Worm (Caenorhabditis elegans) whole organism, dauer: Measurements from ENCODE around the gene C05B5.5.

ENCODE experiments used
- unc-62 ChIP-seq: sonication (generic microtip); optimal IDR thresholded peaks from 2 replicates; lab custom pipeline; 2017; ENCODE audit warnings: missing biosample characterization, missing genetic modification reagents, missing genetic modification characterization

The C05B5.5 gene

DNA sequence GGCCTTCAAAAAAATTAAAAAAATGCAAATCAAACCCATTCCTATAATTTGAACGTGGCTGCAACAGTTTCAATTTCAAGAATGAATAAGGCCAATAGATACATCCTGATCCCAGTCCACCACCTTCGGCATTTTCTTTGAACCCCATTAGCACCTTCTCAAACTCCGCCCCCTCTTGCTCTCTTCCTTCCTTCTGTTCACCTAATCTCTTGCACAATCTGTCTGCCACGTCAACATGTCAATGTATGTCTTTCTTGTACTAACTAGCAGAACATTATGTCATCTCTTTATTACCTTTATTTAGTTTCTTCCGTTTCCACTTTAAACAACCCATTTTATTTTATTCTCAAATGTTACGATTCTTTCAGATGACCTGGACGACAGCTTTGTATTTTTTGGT, 7.6 kb upstream of the C05B5.5 start, which contains the start of gene C05B5.4:
Gene C05B5.4, plus strand, starts transcription at position 351 of the 400 bp plus-strand sequence.
- TF ChIP-seq unc-62 (GFP tag; lab: Kevin White, UChicago), result no peak

DNA sequence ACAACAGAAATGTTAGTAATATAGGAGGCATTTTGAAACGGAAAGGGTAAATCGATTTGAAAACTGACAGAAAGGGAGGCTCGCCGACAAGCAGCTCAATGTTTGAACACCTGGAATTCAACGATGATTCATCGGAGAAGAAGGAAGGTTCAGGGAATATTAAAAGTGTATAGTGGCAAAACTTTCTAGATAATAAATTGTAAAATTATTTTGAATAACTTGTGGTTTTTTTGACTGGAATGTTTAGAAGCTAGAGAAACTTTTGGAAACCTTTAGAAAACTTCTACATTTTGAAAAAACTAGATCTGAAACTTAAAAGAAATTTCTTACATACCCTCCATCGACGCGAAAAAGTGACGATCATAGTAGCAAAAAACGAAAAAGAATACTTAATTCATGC, 3.3 kb upstream of the C05B5.5 start, which contains the start of gene pqn-8:
Gene pqn-8, minus strand, starts transcription at position 101 of the 400 bp plus-strand sequence.
- TF ChIP-seq unc-62 (GFP tag; lab: Kevin White, UChicago), result no peak

DNA sequence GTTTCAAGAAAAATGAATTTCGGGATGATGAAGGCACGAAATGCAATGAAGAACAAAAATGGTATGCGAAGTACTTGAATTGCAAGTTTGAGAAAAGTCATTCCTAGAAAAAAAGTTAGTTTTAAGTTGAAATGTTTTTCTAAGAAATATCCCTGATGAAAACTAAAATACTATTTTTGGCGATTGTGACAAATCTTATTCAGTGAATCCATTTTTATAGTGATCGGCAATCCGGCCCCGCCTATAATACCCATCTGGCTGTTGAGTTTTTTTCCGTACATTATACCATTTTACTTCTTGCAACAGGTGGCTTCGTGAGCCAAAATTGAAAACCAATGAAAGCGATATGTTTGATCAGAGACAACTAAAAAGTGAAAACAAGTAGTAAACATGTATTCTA, 1.9 kb upstream of the C05B5.5 start, which contains the start of gene C05B5.17:
Gene C05B5.17, minus strand, starts transcription at position 101 of the 400 bp plus-strand sequence.
- TF ChIP-seq unc-62 (GFP tag; lab: Kevin White, UChicago), result no peak

DNA sequence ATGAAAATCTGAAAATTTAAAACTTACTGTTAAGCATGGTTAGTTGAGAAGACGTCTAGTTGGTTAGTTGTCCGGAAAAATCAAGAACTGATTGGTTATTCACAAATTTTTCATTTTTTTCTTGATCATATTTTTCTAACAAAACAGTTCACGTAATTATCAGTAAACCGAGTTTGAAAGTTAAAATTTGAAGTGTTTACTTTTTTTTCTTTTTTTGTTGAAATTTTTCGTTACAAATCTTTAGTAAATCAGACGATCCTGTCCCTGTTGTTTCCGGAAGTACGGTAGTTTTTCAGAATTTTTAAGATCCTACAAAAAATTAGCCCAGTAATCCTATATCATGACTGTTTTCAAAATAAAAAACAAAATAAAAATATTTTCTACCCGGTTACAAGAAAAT, 732 bp upstream of the C05B5.5 start, which contains the start of gene C05B5.2:
Gene C05B5.2, minus strand, starts transcription at position 101 of the 400 bp plus-strand sequence.
- no peak for TF ChIP-seq unc-62 (GFP tag; lab: Kevin White, UChicago)

DNA sequence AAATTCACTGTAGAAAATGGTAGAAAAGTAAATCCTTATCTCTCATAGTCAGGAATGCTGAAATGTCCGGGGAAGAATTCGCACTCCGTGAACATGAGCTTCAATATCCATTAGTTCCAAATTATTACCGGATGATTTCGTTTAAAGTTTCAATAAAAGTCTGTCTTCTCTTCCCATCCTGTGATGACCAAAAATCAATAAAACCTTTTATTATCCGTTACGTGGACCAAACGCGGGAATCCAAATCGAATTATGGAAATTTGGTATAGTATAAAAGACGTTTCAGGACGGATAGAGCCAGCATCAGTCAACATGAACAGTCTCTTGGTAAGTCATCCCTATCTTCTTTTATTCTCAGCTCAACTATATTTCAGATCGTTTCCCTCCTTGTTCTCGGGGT, 3.1 kb downstream of the C05B5.5 start, which contains the start of gene C05B5.11:
Gene C05B5.11, plus strand, starts transcription at position 301 of the 400 bp plus-strand sequence.
- no peak for TF ChIP-seq unc-62 (GFP tag; lab: Kevin White, UChicago)

DNA sequence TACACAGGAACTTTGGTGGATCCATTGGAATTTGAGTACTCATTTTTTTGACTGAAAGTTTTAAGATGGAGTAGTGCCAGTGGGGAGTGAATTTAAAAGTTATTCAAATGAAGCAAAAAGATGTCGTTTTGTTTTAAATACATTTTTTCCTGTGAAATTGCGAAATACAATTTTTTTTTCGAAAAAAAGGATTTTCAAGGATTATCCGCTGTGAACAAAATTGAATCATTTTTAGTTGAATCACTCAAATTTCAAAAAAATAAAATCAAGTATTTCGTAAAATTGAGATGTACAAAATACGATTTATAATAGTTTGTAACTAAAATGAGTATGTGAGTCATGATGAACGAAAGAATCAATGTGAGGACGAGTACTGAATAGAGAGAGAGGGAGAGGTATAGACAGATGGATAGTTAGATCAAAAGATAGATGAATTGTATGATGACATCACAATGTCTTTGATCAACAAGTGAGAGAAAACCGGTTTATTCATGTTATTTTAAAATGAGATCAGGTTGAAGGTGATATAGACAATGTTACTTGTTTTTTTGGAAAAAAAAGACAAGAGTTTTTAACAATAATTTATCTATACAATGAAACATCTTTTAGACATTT, 5.7 kb downstream of the C05B5.5 start, which contains the start of gene C05B5.8:
Gene C05B5.8, minus strand, starts transcription at position 51 of the 615 bp plus-strand sequence.
- no peak for TF ChIP-seq unc-62 (GFP tag; lab: Kevin White, UChicago)

DNA sequence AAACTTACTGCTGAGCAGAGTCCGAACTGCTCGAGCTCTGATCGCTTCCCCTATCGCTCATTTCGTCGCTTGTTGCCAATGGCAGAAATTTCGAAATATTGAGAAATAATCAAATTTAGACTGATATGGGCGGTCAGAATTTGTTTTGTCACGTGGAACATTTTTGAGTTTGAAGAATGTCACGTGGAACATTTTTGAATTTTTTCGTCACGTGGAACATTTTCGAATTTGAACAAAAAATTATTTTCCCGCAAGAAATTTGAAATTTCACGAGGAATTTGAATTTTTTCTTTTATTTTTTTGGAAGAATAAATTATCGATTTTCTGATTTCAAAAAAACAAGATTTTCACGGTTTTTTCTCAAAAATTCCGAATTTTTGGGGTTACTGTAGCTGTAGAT, 9.0 kb downstream of the C05B5.5 start, which contains the start of gene fbxa-155:
Gene fbxa-155, minus strand, starts transcription at position 101 of the 400 bp plus-strand sequence.
- no peak for TF ChIP-seq unc-62 (GFP tag; lab: Kevin White, UChicago)

DNA sequence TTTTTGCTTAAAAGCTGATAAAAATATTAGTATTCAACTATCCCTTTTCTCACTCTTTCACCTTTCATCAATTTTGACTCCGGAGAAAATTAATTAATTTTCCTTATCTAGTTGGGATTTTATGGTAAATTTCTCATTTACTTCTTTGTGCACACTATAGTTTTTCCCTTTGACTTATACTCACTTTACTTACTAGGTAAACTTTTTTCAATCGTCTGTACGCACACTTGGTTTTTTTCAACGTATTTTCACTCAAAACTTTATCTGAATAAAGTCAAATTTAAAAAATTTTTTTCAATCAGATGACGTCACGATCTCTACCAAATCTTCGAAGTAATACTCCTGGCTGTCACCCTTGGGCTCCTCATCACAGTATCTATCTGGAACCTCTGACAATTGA, 11.0 kb downstream of the C05B5.5 start, which contains the start of gene C05B5.16:
Gene C05B5.16, plus strand, starts transcription at position 301 of the 400 bp plus-strand sequence.
- TF ChIP-seq unc-62 (GFP tag; lab: Kevin White, UChicago), result no peak

DNA sequence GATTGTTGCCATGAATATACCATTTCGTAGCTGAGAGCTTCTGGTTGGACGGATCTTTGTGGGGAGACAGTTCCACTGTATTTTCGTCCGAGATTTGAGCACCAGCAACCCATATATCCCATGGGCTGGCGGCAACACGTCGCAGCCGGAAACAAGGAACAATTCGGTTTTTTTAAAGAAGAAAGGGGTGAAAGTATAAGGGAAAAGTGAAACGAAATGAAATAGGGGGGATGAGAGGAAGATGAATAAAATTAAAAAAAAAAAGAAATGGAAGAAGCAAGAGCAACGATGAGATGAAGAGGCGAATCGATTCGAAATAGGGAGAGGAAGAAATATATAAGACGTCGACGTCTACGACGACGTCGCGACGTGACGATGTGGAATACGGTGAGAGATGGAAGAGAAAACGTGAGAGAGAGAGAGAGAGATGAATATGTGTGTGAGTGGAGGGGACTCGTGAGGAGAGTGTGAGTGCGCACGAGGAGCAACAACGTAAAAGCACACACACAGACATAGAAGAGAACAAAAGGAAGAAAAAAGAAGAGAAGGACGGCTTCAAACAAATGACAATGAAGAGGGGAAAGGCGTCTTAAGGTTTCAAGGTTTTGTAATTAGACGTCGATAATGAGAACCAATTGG, 15.4 kb downstream of the C05B5.5 start, which contains the start of gene rgs-1:
Gene rgs-1, minus strand, starts transcription at position 146 of the 639 bp plus-strand sequence.
- TF ChIP-seq unc-62 (GFP tag; lab: Kevin White, UChicago), result no peak

DNA sequence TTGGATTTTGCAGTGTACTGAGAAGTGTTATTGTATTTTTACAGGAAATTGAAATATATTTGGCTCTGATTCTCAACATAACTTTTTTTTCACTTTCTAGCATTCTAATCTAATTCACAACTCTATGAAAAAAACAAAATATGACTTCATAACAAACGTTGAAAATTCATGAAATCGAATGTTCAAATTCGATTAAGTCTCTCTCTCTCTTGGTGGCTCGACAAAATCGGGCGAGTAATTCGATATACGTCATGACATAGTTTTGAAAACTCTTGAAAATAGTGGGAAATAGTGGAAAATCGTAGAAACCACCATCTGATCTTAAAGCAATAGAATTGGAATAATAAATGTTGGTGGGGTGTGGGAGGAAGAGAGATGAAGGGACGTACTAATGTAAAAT, 16.8 kb downstream of the C05B5.5 start:
- TF ChIP-seq unc-62 (GFP tag; lab: Kevin White, UChicago), result no peak

DNA sequence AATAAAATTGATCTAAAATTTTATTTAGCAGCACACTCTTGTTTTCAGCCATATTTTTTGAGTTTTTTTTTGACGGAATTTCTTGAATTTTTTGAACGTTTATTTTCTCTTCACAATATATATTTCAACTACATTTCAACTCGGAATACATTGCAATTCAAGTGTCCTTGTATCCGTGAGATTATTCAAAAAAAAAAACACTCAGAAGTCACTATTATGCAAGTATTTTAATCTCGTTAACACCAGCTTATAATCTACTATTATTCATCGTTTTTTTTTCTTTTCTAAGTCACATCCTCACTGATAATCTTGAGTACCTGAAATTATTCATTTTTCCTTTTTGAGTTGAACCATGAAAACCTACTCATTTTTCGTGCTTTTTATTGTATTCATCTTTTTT, 22.3 kb downstream of the C05B5.5 start, which contains the start of gene ins-21:
Gene ins-21, plus strand, starts transcription at position 301 of the 400 bp plus-strand sequence.
- TF ChIP-seq unc-62 (GFP tag; lab: Kevin White, UChicago), result no peak

DNA sequence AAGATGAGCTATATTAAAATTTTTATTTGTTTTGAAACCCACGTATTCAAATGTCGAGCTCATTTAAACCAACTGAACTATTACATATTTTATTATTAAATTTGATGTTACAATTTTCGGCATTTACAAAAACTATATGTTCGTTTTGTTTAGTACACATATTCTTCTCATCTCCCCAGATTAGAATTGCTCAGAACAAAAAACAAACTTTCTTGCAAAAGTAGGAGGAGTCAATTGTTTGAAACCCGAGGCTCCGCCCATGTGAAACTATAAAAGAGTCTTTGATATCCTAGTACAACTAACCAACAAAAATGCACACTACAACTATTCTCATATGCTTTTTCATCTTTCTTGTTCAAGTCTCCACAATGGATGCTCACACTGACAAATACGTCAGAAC, 24.8 kb downstream of the C05B5.5 start, which contains the start of gene ins-22:
Gene ins-22, plus strand, starts transcription at position 301 of the 400 bp plus-strand sequence.
- TF ChIP-seq unc-62 (GFP tag; lab: Kevin White, UChicago), result no peak

DNA sequence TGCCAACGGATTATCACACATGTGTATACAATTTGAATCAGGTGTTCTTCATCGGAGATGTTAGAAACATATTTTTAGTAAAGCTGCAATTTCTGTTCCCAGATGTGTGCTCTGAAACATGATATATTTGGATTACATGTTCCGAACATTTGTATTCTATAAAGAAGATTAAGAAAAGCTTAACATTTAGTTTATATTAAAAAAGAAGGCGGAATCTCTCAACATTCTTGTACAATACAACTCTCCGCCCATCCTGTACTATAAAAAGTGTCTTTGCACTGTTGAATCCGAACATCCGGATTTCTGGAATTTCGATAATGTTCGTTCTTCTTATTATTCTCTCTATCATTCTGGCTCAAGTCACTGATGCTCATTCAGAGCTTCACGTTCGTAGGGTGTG, 26.8 kb downstream of the C05B5.5 start, which contains the start of gene ins-23:
Gene ins-23, plus strand, starts transcription at position 301 of the 400 bp plus-strand sequence.
- no peak for TF ChIP-seq unc-62 (GFP tag; lab: Kevin White, UChicago)

DNA sequence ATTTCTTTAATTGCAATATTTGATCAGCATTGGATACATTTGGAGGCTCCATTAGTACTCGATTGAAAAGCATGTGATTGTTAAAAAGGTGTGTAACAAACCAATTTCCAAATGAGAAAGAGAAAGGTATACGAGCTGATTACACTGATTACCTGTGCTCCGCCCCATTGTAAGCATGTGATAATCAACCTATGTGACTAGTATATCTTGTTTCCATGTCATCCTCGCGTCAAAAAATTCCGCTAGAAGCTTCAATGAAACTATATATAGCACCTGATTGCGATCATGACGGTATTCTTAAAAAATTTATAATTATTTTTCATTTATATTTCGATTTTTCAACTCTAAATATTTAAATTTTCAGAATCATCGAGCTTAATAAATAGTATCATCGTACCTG, 29.4 kb downstream of the C05B5.5 start, which contains the start of gene M04D8.4:
Gene M04D8.4, minus strand, starts transcription at position 101 of the 400 bp plus-strand sequence.
- TF ChIP-seq unc-62 (GFP tag; lab: Kevin White, UChicago), result no peak

DNA sequence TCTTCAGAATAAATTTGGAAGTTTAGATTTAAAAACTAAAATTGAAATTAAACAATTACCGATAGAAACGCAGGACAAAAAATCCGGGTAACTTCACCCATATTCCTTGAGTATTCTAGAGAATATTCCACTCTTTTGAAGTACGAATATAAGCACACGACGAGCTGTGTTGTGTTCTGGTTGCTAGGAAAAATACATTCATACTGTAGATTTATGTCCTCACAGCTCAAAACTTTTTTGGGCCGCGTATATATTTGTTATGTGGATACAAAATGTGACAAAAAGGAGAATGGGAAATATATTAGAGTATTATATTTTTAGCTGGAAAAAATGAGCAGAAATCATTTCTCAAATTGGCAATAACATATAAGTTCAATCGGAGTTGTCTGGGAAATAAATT, 32.1 kb downstream of the C05B5.5 start, which contains the start of gene M04D8.5:
Gene M04D8.5, minus strand, starts transcription at position 101 of the 400 bp plus-strand sequence.
- TF ChIP-seq unc-62 (GFP tag; lab: Kevin White, UChicago), result no peak

DNA sequence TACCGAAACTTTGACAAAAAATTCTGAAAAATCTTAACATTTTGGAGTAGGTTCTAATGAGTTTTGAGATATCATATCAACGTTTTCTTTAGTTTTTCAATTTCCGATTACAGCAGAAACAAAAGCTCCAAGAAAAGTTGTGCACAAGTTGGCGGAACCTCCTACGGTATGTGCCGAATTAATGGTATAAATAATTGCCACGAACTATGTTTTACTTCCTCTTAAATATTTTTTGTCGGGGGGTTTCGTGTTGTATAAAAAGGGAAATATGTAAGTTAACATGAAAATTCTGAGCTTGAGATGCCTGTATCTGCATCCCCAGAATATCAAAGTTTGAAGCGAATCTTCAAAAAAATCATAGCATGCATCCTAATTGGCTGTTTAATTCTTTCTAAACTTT, 32.7 kb downstream of the C05B5.5 start, which contains the start of gene M04D8.8:
Gene M04D8.8, plus strand, starts transcription at position 301 of the 400 bp plus-strand sequence.
- TF ChIP-seq unc-62 (GFP tag; lab: Kevin White, UChicago), result no peak
